Fruit fly (Drosophila melanogaster) whole organism, prepupa: ENCODE results near the gene CG3168.

Experiments
- CG11762 ChIP-seq: fragments of 200-800 bp; sonication (Bioruptor generic); optimal IDR thresholded peaks from 3 replicates; lab custom pipeline; 2016; ENCODE audit warnings: missing biosample characterization, missing genetic modification characterization; ENCODE audit not compliant: insufficient read depth
- CG4318 ChIP-seq: fragments of 200-800 bp; sonication (Bioruptor generic); optimal IDR thresholded peaks from 3 replicates; lab custom pipeline; 2017; ENCODE audit warnings: missing biosample characterization, mild to moderate bottlenecking, missing genetic modification characterization
- Eip93F ChIP-seq: fragments of 200-800 bp; sonication (Bioruptor generic); optimal IDR thresholded peaks from 2 replicates; lab custom pipeline; 2016; ENCODE audit warnings: missing biosample characterization, mild to moderate bottlenecking, missing genetic modification characterization
- Gug ChIP-seq: fragments of 200-800 bp; sonication (Bioruptor generic); IDR thresholded peaks from 2 replicates; pipeline ENCODE4 v1.3.6; 2022; ENCODE audit warnings: missing biosample characterization, missing genetic modification characterization
- Sox14 ChIP-seq: fragments of 200-800 bp; sonication (Bioruptor generic); optimal IDR thresholded peaks from 3 replicates; lab custom pipeline; 2016; ENCODE audit warnings: missing biosample characterization, missing genetic modification characterization
- ss ChIP-seq, 2 experiments: fragments of 200-800 bp; sonication (Bioruptor generic); optimal IDR thresholded peaks; 2 replicates in 1 of 2; 3 replicates in 1 of 2; lab custom pipeline; 2017 to 2018; ENCODE audit warnings: mild to moderate bottlenecking in 2 of 2, missing biosample characterization in 2 of 2, missing genetic modification characterization in 2 of 2, moderate library complexity in 1 of 2

dm6 chrX:6716170-6716569, 23.6 kb downstream of the CG3168 start:
- TF ChIP-seq CG4318 (GFP tag; lab: Kevin White, UChicago) (no peak), CG11762 (GFP tag; lab: Kevin White, UChicago) (no peak), Eip93F (GFP tag; lab: Kevin White, UChicago) (no peak), Gug (GFP tag; lab: Robert Waterston, UW) (no peak), Sox14 (GFP tag; lab: Kevin White, UChicago) (no peak), ss (GFP tag; optimal IDR thresholded peaks at IDR 0.05; lab: Kevin White, UChicago) (no peak)
